Worm (Caenorhabditis elegans): Measurements from ENCODE around the gene scyl-1.
A peak's percentile ranks its signal among the peaks of the same experiment; 100 is the strongest.

scyl-1 gene

ce11 chrV:13085917-13086552, 44.5 kb upstream of the scyl-1 start (continued):
- TF ChIP-seq tag-97 (GFP tag; IDR thresholded peaks at IDR 0.05) (no peak), nhr-11 (tag; optimal IDR thresholded peaks at IDR 0.05) (peak; percentile 81), nhr-76 (tag; optimal IDR thresholded peaks at IDR 0.05) (no peak), hmg-1.1 (GFP tag; IDR thresholded peaks at IDR 0.05) (peak; percentile 73), attf-4 (tag; optimal IDR thresholded peaks at IDR 0.05) (no peak), dmd-9 (GFP tag; IDR thresholded peaks at IDR 0.05) (no peak), skn-1 (tag; optimal IDR thresholded peaks at IDR 0.05) (no peak), arid-1 (GFP tag; conservative IDR thresholded peaks at IDR 0.05) (no peak), mes-2 (tag; optimal IDR thresholded peaks at IDR 0.05; ENCODE audit: poor library complexity, severe bottlenecking) (peak; percentile 50), nhr-48 (tag; optimal IDR thresholded peaks at IDR 0.05) (peak; percentile 11), daf-16 (GFP tag; optimal IDR thresholded peaks at IDR 0.05) (peak in 1 of 2 experiments; percentile 77), daf-16 (tag; optimal IDR thresholded peaks at IDR 0.05) (peak; percentile 58), ama-1 (optimal IDR thresholded peaks at IDR 0.05) (peak; percentile 40), fos-1 (tag; optimal IDR thresholded peaks at IDR 0.05) (no peak), lir-3 (tag; optimal IDR thresholded peaks at IDR 0.05) (no peak), nhr-41 (GFP tag; IDR thresholded peaks at IDR 0.05) (no peak), ztf-7 (tag; optimal IDR thresholded peaks at IDR 0.05) (no peak), pha-4 (GFP tag; IDR thresholded peaks at IDR 0.05) (peak; percentile 47; the same call in 1 of the 2 replicates), pha-4 (tag; optimal IDR thresholded peaks at IDR 0.05) (no peak), saeg-2 (GFP tag; IDR thresholded peaks at IDR 0.05) (peak; percentile 85), pqm-1 (tag; optimal IDR thresholded peaks at IDR 0.05) (no peak), aly-2 (tag; optimal IDR thresholded peaks at IDR 0.05) (no peak), ceh-44 (GFP tag; IDR thresholded peaks at IDR 0.05) (no peak), ZK337.2 (GFP tag; IDR thresholded peaks at IDR 0.05) (no peak), egl-27 (tag; optimal IDR thresholded peaks at IDR 0.05) (no peak), zfp-2 (tag; optimal IDR thresholded peaks at IDR 0.05) (no peak), jun-1 (tag; optimal IDR thresholded peaks at IDR 0.05) (no peak), D1046.2 (GFP tag; IDR thresholded peaks at IDR 0.05) (0 out of 2 replicates have a peak, but pooled peaks have one; percentile 7), ceh-20 (GFP tag; IDR thresholded peaks at IDR 0.05) (peak; percentile 90), snpc-4 (tag; optimal IDR thresholded peaks at IDR 0.05) (no peak), dmd-6 (GFP tag; IDR thresholded peaks at IDR 0.05) (peak; percentile 85), ctbp-1 (GFP tag; IDR thresholded peaks at IDR 0.05) (peak; percentile 77), fkh-10 (GFP tag; optimal IDR thresholded peaks at IDR 0.05) (no peak), set-16 (GFP tag; IDR thresholded peaks at IDR 0.05) (peak; percentile 69), dve-1 (tag; optimal IDR thresholded peaks at IDR 0.05; ENCODE audit: insufficient read depth) (peak; percentile 45), mxl-2 (GFP tag; conservative IDR thresholded peaks at IDR 0.05) (no peak), unc-62 (GFP tag; optimal IDR thresholded peaks at IDR 0.05 in 1 of 2) (peak in 1 of 2 experiments; percentile 98), unc-62 (tag; optimal IDR thresholded peaks at IDR 0.05) (no peak), zip-11 (GFP tag; IDR thresholded peaks at IDR 0.05) (no peak), spr-3 (GFP tag; optimal IDR thresholded peaks at IDR 0.05) (no peak), php-3 (GFP tag; IDR thresholded peaks at IDR 0.05) (peak; percentile 51; the same call in 1 of the 2 replicates), nhr-42 (GFP tag; IDR thresholded peaks at IDR 0.05) (no peak), F37D6.2 (tag; optimal IDR thresholded peaks at IDR 0.05) (peak; percentile 20), R02D3.7 (tag; optimal IDR thresholded peaks at IDR 0.05) (no peak), aha-1 (tag) (peak; percentile 94), snpc-1.2 (GFP tag; IDR thresholded peaks at IDR 0.05) (peak; percentile 40; the same call in 1 of the 2 replicates), daf-8 (GFP tag; IDR thresholded peaks at IDR 0.05) (no peak), F10B5.3 (tag; optimal IDR thresholded peaks at IDR 0.05) (no peak), ceh-62 (tag; optimal IDR thresholded peaks at IDR 0.05) (no peak), T20F7.1 (GFP tag; optimal IDR thresholded peaks at IDR 0.05) (peak; percentile 52), ceh-82 (tag; optimal IDR thresholded peaks at IDR 0.05) (no peak), hlh-11 (tag; optimal IDR thresholded peaks at IDR 0.05) (peak; percentile 87), unc-130 (GFP tag; optimal IDR thresholded peaks at IDR 0.05) (no peak)

Measured in whole organism, L4 larva.